Fruit fly (Drosophila melanogaster): Measurements from ENCODE around the gene Bap111.

Bap111 gene

DNA sequence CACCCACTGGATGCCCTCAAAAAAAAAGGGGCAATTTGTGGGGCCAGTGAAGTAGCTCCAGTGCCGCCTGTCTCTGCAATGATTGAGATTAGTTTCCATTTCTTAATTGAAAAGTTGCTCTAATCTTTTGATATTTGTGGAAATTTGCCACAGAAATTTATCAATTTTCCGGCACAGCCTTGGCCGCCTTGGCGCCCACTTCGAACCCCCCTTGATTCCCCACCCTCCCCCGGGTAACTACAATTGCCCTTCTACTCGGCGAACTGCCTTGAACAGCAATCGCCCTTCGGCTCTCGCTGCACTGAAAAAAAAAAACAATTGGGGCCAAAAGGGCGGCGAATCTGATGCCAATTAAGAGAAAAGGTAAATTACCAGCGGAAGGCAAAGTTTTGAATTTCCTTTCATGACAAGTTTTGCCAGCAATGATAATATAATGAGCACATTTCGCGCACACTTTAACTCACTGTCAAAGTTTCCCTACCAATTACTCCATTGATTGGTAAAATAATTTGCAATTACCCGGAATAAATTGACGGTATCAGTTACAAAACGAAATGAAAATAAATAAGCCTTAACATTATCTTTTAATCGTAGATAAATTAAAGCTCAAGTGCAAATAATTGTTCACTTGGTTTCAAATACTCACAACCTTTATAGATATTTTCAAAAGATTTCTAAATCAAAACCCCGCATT is 29.3 kb upstream of the Bap111 start:
- TF ChIP-seq Sin3A (optimal IDR thresholded peaks at IDR 0.05) (no peak), insv (optimal IDR thresholded peaks at IDR 0.05) (no peak), h (optimal IDR thresholded peaks at IDR 0.05) (no peak), Myc (optimal IDR thresholded peaks at IDR 0.05) (no peak), psq (optimal IDR thresholded peaks at IDR 0.05) (no peak), ttk (optimal IDR thresholded peaks at IDR 0.05) (no peak)

- TF ChIP-seq psq (optimal IDR thresholded peaks at IDR 0.05) (no peak), h (optimal IDR thresholded peaks at IDR 0.05) (no peak), ttk (optimal IDR thresholded peaks at IDR 0.05) (no peak), Sin3A (optimal IDR thresholded peaks at IDR 0.05) (no peak), Myc (optimal IDR thresholded peaks at IDR 0.05) (no peak), insv (optimal IDR thresholded peaks at IDR 0.05) (no peak)
Observed at dm6 chrX:9120828-9121754, 28.0 kb upstream of the Bap111 start.

DNA sequence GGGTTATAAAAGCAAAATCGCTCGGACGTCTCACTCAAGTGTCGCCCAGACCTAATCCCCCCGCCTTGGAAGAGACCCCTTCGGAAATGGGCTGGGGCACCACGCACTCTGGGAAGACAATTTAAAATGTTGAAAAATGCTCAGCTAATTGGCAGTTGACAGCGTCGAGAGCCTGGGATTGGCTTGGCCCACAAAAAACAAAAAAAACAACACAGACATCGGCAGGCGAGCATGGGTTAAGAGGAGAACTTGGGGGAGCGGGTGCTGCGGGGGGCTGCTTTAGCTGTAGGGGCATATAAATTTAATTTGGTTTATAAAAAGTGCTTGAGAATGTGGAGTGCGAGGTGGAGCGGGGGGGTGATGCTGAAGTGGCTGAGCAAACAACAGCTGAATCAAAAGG is 26.6 kb upstream of the Bap111 start:
- TF ChIP-seq Sin3A (optimal IDR thresholded peaks at IDR 0.05) = no peak
- TF ChIP-seq insv (optimal IDR thresholded peaks at IDR 0.05) = no peak
- TF ChIP-seq ttk (optimal IDR thresholded peaks at IDR 0.05) = no peak
- TF ChIP-seq h (optimal IDR thresholded peaks at IDR 0.05) = no peak

DNA sequence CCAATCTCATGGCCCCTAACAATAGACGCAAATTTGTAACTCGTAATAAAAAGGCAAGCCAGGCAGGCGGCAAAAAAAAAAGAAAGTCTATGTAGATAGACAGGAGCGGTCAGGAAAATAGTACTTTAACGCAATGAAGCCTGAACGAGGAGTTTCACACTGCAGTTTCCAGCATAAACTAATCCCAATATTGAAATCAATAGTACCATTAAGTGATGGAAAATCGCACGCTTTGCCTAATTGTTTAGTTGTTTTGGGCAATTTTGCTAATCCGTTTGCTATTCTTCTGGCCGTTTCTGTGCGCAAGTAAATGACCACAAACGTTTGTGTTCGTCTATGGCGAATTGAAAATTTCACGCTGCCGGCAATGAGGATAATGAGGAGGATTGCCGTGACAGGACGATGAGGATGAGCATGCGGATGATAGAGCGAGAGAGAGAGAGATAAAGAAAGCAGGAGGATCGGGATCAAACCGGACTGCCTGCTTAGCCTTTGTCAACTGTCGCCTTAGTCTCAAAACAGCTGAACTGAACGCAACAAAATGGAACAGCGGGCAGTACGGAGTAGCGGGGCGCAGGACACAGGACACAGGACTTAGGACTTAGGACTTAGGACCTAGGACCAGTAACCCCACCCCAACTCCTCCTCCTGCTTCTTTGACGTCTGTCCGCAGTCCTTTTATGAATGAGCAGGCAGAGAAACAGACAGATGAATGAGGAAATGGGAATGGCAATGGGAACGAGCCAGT is 21.7 kb upstream of the Bap111 start:
- TF ChIP-seq insv (optimal IDR thresholded peaks at IDR 0.05) = no peak
- no peak for TF ChIP-seq psq (optimal IDR thresholded peaks at IDR 0.05)
- no peak for TF ChIP-seq h (optimal IDR thresholded peaks at IDR 0.05)
- TF ChIP-seq ttk (optimal IDR thresholded peaks at IDR 0.05) = no peak
- TF ChIP-seq Sin3A (optimal IDR thresholded peaks at IDR 0.05) = no peak
- TF ChIP-seq Myc (optimal IDR thresholded peaks at IDR 0.05) = no peak

- TF ChIP-seq insv (optimal IDR thresholded peaks at IDR 0.05) (no peak), ttk (optimal IDR thresholded peaks at IDR 0.05) (no peak), Sin3A (optimal IDR thresholded peaks at IDR 0.05) (no peak), Myc (optimal IDR thresholded peaks at IDR 0.05) (no peak)
Observed at dm6 chrX:9128012-9128280, 21.2 kb upstream of the Bap111 start.

DNA sequence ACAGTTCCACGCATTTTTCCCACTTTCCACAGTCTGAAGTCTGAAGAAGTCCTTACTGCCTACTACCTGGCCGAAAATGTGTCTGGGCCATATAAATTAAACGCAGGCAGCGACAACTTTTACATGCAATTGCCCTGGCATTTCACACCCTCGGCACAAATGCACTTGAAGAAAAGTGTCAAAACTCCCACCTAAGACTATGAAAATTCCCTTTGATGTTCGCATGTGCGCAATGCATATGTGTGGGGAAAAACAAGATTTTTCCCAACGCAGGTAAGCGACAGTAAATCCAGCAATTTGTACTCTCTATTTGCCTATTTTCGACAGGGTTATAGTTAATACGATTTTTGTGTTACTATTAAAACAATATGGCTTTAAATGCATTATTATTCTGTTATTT is 19.7 kb upstream of the Bap111 start:
- TF ChIP-seq Myc (optimal IDR thresholded peaks at IDR 0.05) (no peak), insv (optimal IDR thresholded peaks at IDR 0.05) (no peak), Sin3A (optimal IDR thresholded peaks at IDR 0.05) (no peak), ttk (optimal IDR thresholded peaks at IDR 0.05) (no peak), h (optimal IDR thresholded peaks at IDR 0.05) (no peak), psq (optimal IDR thresholded peaks at IDR 0.05) (no peak)

- no peak for TF ChIP-seq psq (optimal IDR thresholded peaks at IDR 0.05)
Observed at dm6 chrX:9130243-9130642, 18.9 kb upstream of the Bap111 start.

DNA sequence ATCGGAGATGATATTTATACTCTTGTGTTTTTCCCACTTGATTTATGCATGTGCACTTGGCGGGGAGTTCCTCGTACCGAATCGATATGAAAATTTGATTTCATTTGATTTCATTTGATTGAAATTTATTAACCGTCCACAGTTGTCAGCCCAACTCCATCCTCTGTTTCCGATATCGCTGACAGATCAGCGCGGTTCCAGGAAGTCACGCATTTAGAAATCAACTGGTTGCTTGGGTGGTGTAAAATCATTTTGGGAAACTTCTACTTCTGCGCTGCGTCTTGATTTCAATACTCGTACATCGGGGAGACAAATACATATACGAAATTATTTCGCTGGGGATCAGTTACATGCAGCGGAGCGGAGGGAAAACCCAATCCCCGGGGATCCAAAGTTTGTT is 17.6 kb upstream of the Bap111 start:
- TF ChIP-seq insv (optimal IDR thresholded peaks at IDR 0.05) (no peak), Myc (optimal IDR thresholded peaks at IDR 0.05) (no peak), psq (optimal IDR thresholded peaks at IDR 0.05) (no peak), Sin3A (optimal IDR thresholded peaks at IDR 0.05) (no peak), h (optimal IDR thresholded peaks at IDR 0.05) (no peak), ttk (optimal IDR thresholded peaks at IDR 0.05) (no peak)

DNA sequence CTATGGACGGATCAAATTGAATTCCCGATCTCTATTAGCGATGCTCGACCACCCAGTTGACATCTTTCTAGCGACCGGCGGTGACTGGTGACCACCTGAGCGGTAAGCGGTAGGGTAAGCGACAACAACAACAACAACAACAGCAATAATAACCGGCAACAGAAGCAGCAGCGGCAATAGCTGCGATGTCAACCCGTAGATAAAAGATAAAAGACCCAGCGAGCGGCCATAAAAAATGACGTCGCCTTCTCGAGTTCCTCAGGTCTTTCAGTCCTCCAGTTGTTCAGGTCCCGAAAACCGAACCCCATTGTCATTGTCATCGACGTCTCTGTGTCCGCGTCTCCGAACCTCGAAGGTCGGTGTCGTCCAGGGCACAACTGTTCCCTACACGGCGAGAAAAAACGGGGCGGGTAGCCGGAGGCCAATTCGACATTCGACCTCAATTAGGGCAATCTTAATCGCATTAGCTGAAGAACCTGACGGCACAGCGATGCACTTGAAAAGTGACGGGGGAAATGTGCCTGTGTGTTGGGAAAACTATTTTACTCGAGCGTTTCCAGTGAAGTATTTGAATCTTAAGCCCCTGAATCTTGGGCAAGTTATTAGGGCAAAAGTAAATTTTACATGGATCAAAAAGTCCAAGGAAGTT is 16.4 kb upstream of the Bap111 start:
- TF ChIP-seq insv (optimal IDR thresholded peaks at IDR 0.05) = no peak
- no peak for TF ChIP-seq Myc (optimal IDR thresholded peaks at IDR 0.05)
- no peak for TF ChIP-seq psq (optimal IDR thresholded peaks at IDR 0.05)
- TF ChIP-seq h (optimal IDR thresholded peaks at IDR 0.05) = no peak
- TF ChIP-seq ttk (optimal IDR thresholded peaks at IDR 0.05) = no peak
- TF ChIP-seq Sin3A (optimal IDR thresholded peaks at IDR 0.05) = no peak

DNA sequence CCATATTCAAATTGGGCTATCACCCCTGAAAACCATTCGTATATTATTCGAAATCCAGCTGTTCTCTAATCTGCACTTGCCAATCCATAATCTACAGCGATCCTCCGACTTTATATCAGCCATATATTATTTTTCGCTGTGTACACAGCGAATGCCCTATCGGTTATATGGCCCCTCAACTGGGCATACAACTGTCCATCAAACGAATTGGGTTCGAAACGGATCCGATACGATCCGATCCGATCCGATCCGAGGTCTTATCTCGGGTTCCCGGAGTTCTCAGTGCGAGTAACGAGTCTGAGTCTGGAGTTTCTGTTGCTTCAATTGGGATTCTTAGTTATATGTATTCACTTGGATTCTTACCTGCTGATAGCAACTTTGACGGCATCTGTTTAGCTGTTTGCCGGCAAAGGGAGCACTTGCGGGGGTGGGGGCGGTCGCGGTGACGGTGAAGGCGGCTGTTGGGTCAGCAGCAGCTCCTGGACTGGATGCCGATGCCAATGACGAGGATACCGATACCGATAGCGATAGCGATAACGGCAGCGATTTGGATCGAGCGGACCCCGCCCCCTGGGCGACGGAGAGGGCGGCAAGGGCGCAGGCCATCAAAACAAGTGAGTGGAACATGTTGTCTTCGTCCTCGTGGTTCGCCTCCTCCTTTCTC is 15.4 kb upstream of the Bap111 start:
- TF ChIP-seq ttk (optimal IDR thresholded peaks at IDR 0.05) (no peak), psq (optimal IDR thresholded peaks at IDR 0.05) (no peak), Myc (optimal IDR thresholded peaks at IDR 0.05) (no peak), h (optimal IDR thresholded peaks at IDR 0.05) (no peak), insv (optimal IDR thresholded peaks at IDR 0.05) (no peak), Sin3A (optimal IDR thresholded peaks at IDR 0.05) (no peak)

dm6 chrX:9134241-9134849 is 14.8 kb upstream of the Bap111 start:
- TF ChIP-seq insv (optimal IDR thresholded peaks at IDR 0.05) (no peak), psq (optimal IDR thresholded peaks at IDR 0.05) (no peak), ttk (optimal IDR thresholded peaks at IDR 0.05) (no peak), Sin3A (optimal IDR thresholded peaks at IDR 0.05) (no peak), Myc (optimal IDR thresholded peaks at IDR 0.05) (no peak)
